Fruit fly (Drosophila melanogaster) whole organism, embryonic: ENCODE data around the gene Ugt35E1.
A peak's percentile ranks its signal among the peaks of the same experiment; 100 is the strongest.

Experiments
- Aef1 ChIP-seq: fragments of 200-800 bp; sonication (Bioruptor generic); IDR thresholded peaks from 3 replicates; pipeline ENCODE4 v1.3.6; 2022; ENCODE audit warnings: missing biosample characterization, missing genetic modification characterization
- Antp ChIP-seq: fragments of 200-800 bp; sonication (Bioruptor generic); optimal IDR thresholded peaks from 3 replicates; lab custom pipeline; 2016; ENCODE audit warnings: missing biosample characterization, missing genetic modification characterization
- B-H1 ChIP-seq: fragments of 200-800 bp; sonication (Bioruptor generic); IDR thresholded peaks from 3 replicates; pipeline ENCODE4 v1.3.6; 2022; ENCODE audit warnings: missing biosample characterization, missing genetic modification characterization
- Blimp-1 ChIP-seq: fragments of 200-800 bp; sonication (Bioruptor generic); optimal IDR thresholded peaks from 3 replicates; lab custom pipeline; 2018; ENCODE audit warnings: missing biosample characterization, missing genetic modification characterization, mild to moderate bottlenecking, moderate library complexity, missing genetic modification reagents
- CG10274 ChIP-seq: fragments of 200-800 bp; sonication (Bioruptor generic); optimal IDR thresholded peaks from 3 replicates; lab custom pipeline; 2017; ENCODE audit warnings: missing biosample characterization, mild to moderate bottlenecking, missing genetic modification characterization
- CG11398 ChIP-seq: fragments of 200-800 bp; sonication (Bioruptor generic); optimal IDR thresholded peaks from 2 replicates; lab custom pipeline; 2016; ENCODE audit warnings: missing biosample characterization, missing genetic modification characterization
- CG13624 ChIP-seq: fragments of 200-800 bp; sonication (Bioruptor generic); optimal IDR thresholded peaks from 2 replicates; lab custom pipeline; 2016; ENCODE audit warnings: missing biosample characterization, missing genetic modification characterization
- CG16813 ChIP-seq: fragments of 200-800 bp; sonication (Bioruptor generic); IDR thresholded peaks from 3 replicates; pipeline ENCODE4 v1.3.6; 2022; ENCODE audit warnings: missing biosample characterization, missing genetic modification characterization; ENCODE audit not compliant: partially characterized antibody
- CG17829 ChIP-seq: fragments of 200-800 bp; optimal IDR thresholded peaks from 2 replicates; lab custom pipeline; 2019; ENCODE audit warnings: missing biosample characterization, mild to moderate bottlenecking, missing genetic modification characterization, moderate library complexity
- CG3407 ChIP-seq: fragments of 200-800 bp; sonication (Bioruptor generic); optimal IDR thresholded peaks from 2 replicates; lab custom pipeline; 2018; ENCODE audit warnings: missing biosample characterization, mild to moderate bottlenecking, missing genetic modification characterization
- CG34376 ChIP-seq: fragments of 200-800 bp; sonication (Bioruptor generic); optimal IDR thresholded peaks from 2 replicates; lab custom pipeline; 2018; ENCODE audit warnings: missing biosample characterization, mild to moderate bottlenecking, missing genetic modification characterization
- CG3995 ChIP-seq: fragments of 200-800 bp; sonication (Bioruptor generic); optimal IDR thresholded peaks from 3 replicates; lab custom pipeline; 2016; ENCODE audit warnings: missing biosample characterization, missing genetic modification characterization
- CG43689 ChIP-seq: fragments of 200-800 bp; sonication (Bioruptor generic); IDR thresholded peaks from 2 replicates; pipeline ENCODE4 v1.3.6; 2022; ENCODE audit warnings: missing biosample characterization, missing genetic modification characterization
- CG4820 ChIP-seq: fragments of 200-800 bp; sonication (Bioruptor generic); optimal IDR thresholded peaks from 3 replicates; lab custom pipeline; 2016; ENCODE audit warnings: missing biosample characterization, missing genetic modification characterization
- CG6854 ChIP-seq: fragments of 200-800 bp; sonication (Bioruptor generic); optimal IDR thresholded peaks from 3 replicates; lab custom pipeline; 2017; ENCODE audit warnings: missing biosample characterization, mild to moderate bottlenecking, missing genetic modification characterization
- CG7372 ChIP-seq: fragments of 200-800 bp; sonication (Bioruptor generic); IDR thresholded peaks from 2 replicates; pipeline ENCODE4 v1.3.6; 2022; ENCODE audit warnings: missing biosample characterization, missing genetic modification characterization
- CG7786 ChIP-seq: fragments of 200-800 bp; sonication (Bioruptor generic); optimal IDR thresholded peaks from 2 replicates; lab custom pipeline; 2016; ENCODE audit warnings: missing biosample characterization, missing genetic modification characterization
- CG7839 ChIP-seq: fragments of 200-800 bp; sonication (Bioruptor generic); optimal IDR thresholded peaks from 3 replicates; lab custom pipeline; 2018; ENCODE audit warnings: missing biosample characterization, mild to moderate bottlenecking, missing genetic modification characterization, moderate library complexity
- CG8478 ChIP-seq: fragments of >200 bp; optimal IDR thresholded peaks from 2 replicates; lab custom pipeline; 2018
- CG9437 ChIP-seq: fragments of 200-800 bp; sonication (Bioruptor generic); optimal IDR thresholded peaks from 2 replicates; lab custom pipeline; 2018; ENCODE audit warnings: missing biosample characterization, mild to moderate bottlenecking, missing genetic modification characterization
- CTCF ChIP-seq: fragments of 200-800 bp; sonication (Bioruptor generic); optimal IDR thresholded peaks from 2 replicates; lab custom pipeline; 2017; ENCODE audit warnings: missing biosample characterization, mild to moderate bottlenecking, missing genetic modification characterization, moderate library complexity
- Dek ChIP-seq: fragments of 200-800 bp; sonication (Bioruptor generic); optimal IDR thresholded peaks from 3 replicates; lab custom pipeline; 2019; ENCODE audit warnings: missing biosample characterization, mild to moderate bottlenecking, missing genetic modification characterization, moderate library complexity
- Elba2 ChIP-seq: fragments of 200-800 bp; sonication (Bioruptor generic); optimal IDR thresholded peaks from 3 replicates; lab custom pipeline; 2016; ENCODE audit warnings: missing biosample characterization, missing genetic modification characterization
- HLH54F ChIP-seq: fragments of 200-800 bp; sonication (Bioruptor generic); optimal IDR thresholded peaks from 3 replicates; lab custom pipeline; 2016; ENCODE audit warnings: missing biosample characterization, missing genetic modification characterization
- Hr3 ChIP-seq: fragments of 200-800 bp; sonication (Bioruptor generic); optimal IDR thresholded peaks from 3 replicates; lab custom pipeline; 2016; ENCODE audit warnings: missing biosample characterization, missing genetic modification characterization
- Lim3 ChIP-seq: fragments of 200-800 bp; sonication (Bioruptor generic); IDR thresholded peaks from 2 replicates; pipeline ENCODE4 v1.3.6; 2022; ENCODE audit warnings: missing biosample characterization, missing genetic modification characterization
- NC2α ChIP-seq: fragments of 200-800 bp; sonication (Bioruptor generic); optimal IDR thresholded peaks from 2 replicates; lab custom pipeline; 2016; ENCODE audit warnings: missing biosample characterization, missing genetic modification characterization
- Pdp1 ChIP-seq, 2 experiments: fragments of 200-800 bp; sonication (Bioruptor generic); optimal IDR thresholded peaks; 3 replicates each; lab custom pipeline; 2016; ENCODE audit warnings: missing biosample characterization in 2 of 2, missing genetic modification characterization in 2 of 2, mild to moderate bottlenecking in 1 of 2, moderate library complexity in 1 of 2
- caup ChIP-seq: fragments of 200-800 bp; sonication (Bioruptor generic); optimal IDR thresholded peaks from 3 replicates; lab custom pipeline; 2017; ENCODE audit warnings: missing biosample characterization, mild to moderate bottlenecking, missing genetic modification characterization, moderate library complexity; ENCODE audit not compliant: severe bottlenecking
- cg ChIP-seq: fragments of 200-800 bp; sonication (Bioruptor generic); optimal IDR thresholded peaks from 3 replicates; lab custom pipeline; 2019; ENCODE audit warnings: missing biosample characterization, mild to moderate bottlenecking, missing genetic modification characterization, moderate library complexity
- dm ChIP-seq: fragments of 200-800 bp; sonication (Bioruptor generic); optimal IDR thresholded peaks from 3 replicates; lab custom pipeline; 2016; ENCODE audit warnings: missing biosample characterization, missing genetic modification characterization
- en ChIP-seq: fragments of 200-800 bp; sonication (Bioruptor generic); optimal IDR thresholded peaks from 2 replicates; lab custom pipeline; 2016; ENCODE audit warnings: missing biosample characterization, missing genetic modification characterization
- esg ChIP-seq: fragments of 200-800 bp; sonication (Bioruptor generic); conservative IDR thresholded peaks from 2 replicates; pipeline ENCODE4 v1.3.6; 2022; ENCODE audit warnings: missing biosample characterization, missing genetic modification characterization
- fd102C ChIP-seq: fragments of 200-800 bp; sonication (Bioruptor generic); optimal IDR thresholded peaks from 2 replicates; lab custom pipeline; 2018; ENCODE audit warnings: missing biosample characterization, mild to moderate bottlenecking, missing genetic modification characterization, moderate library complexity
- fu2 ChIP-seq: fragments of 200-800 bp; sonication (Bioruptor generic); optimal IDR thresholded peaks from 2 replicates; lab custom pipeline; 2016; ENCODE audit warnings: missing biosample characterization, missing genetic modification characterization
- gsb ChIP-seq: fragments of 200-800 bp; sonication (Bioruptor generic); IDR thresholded peaks from 2 replicates; pipeline ENCODE4 v1.3.6; 2022; ENCODE audit warnings: missing biosample characterization, missing genetic modification characterization
- h ChIP-seq: fragments of >200 bp; optimal IDR thresholded peaks from 2 replicates; lab custom pipeline; 2017
- ham ChIP-seq: fragments of 200-800 bp; sonication (Bioruptor generic); IDR thresholded peaks from 2 replicates; pipeline ENCODE4 v1.3.6; 2022; ENCODE audit warnings: missing biosample characterization, missing genetic modification characterization
- her ChIP-seq: fragments of 200-800 bp; sonication (Bioruptor generic); optimal IDR thresholded peaks from 2 replicates; lab custom pipeline; 2016; ENCODE audit warnings: missing biosample characterization, missing genetic modification characterization
- jigr1 ChIP-seq: fragments of 200-800 bp; sonication (Bioruptor generic); IDR thresholded peaks from 3 replicates; pipeline ENCODE4 v1.3.6; 2022; ENCODE audit warnings: missing biosample characterization, missing genetic modification characterization
- kay ChIP-seq: fragments of 200-800 bp; sonication (Bioruptor generic); optimal IDR thresholded peaks from 2 replicates; lab custom pipeline; 2016; ENCODE audit warnings: missing biosample characterization, missing genetic modification characterization
- kni ChIP-seq: fragments of 200-800 bp; sonication (Bioruptor generic); optimal IDR thresholded peaks from 3 replicates; lab custom pipeline; 2017; ENCODE audit warnings: mild to moderate bottlenecking, missing biosample characterization, missing genetic modification reagents, missing genetic modification characterization
- lilli ChIP-seq: fragments of 200-800 bp; sonication (Bioruptor generic); optimal IDR thresholded peaks from 3 replicates; lab custom pipeline; 2016; ENCODE audit warnings: missing biosample characterization, missing genetic modification characterization
- mam ChIP-seq: fragments of 200-800 bp; sonication (Bioruptor generic); optimal IDR thresholded peaks from 3 replicates; lab custom pipeline; 2016; ENCODE audit warnings: missing biosample characterization, missing genetic modification characterization
- p53 ChIP-seq: fragments of 200-800 bp; sonication (Bioruptor generic); optimal IDR thresholded peaks from 2 replicates; lab custom pipeline; 2016; ENCODE audit warnings: missing biosample characterization, missing genetic modification characterization
- phol ChIP-seq: fragments of 200-800 bp; sonication (Bioruptor generic); optimal IDR thresholded peaks from 3 replicates; lab custom pipeline; 2018; ENCODE audit warnings: missing biosample characterization, mild to moderate bottlenecking, missing genetic modification characterization, moderate library complexity
- sd ChIP-seq: fragments of 200-800 bp; sonication (Bioruptor generic); optimal IDR thresholded peaks from 3 replicates; lab custom pipeline; 2018; ENCODE audit warnings: missing biosample characterization, mild to moderate bottlenecking, missing genetic modification characterization, moderate library complexity
- sens ChIP-seq: fragments of 200-800 bp; sonication (Bioruptor generic); peaks from one replicate; lab custom pipeline; 2016; ENCODE audit warnings: missing biosample characterization, missing genetic modification characterization
- sug ChIP-seq: fragments of 200-800 bp; optimal IDR thresholded peaks from 2 replicates; lab custom pipeline; 2019; ENCODE audit warnings: missing biosample characterization, mild to moderate bottlenecking, missing genetic modification characterization, moderate library complexity
- trem ChIP-seq: fragments of 200-800 bp; optimal IDR thresholded peaks from 3 replicates; lab custom pipeline; 2019; ENCODE audit warnings: missing biosample characterization, mild to moderate bottlenecking, missing genetic modification characterization, moderate library complexity
- wek ChIP-seq: fragments of 200-800 bp; sonication (Bioruptor generic); optimal IDR thresholded peaks from 3 replicates; lab custom pipeline; 2018; ENCODE audit warnings: missing biosample characterization, mild to moderate bottlenecking, missing genetic modification characterization, moderate library complexity
- z ChIP-seq: fragments of 200-800 bp; sonication (Bioruptor generic); IDR thresholded peaks from 3 replicates; pipeline ENCODE4 v1.3.6; 2022; ENCODE audit warnings: missing biosample characterization, missing genetic modification characterization

The Ugt35E1 gene

dm6 chr3R:11200042-11200884 lies 34.4 kb upstream of the Ugt35E1 start (continued):
- TF ChIP-seq sug (tag; lab: Kevin White, UChicago) (peak; percentile 85), z (GFP tag; lab: Robert Waterston, UW) (no peak), kni (GFP tag; lab: Kevin White, UChicago) (no peak), sens (GFP tag; lab: Kevin White, UChicago) (no peak), CG8478 (lab: Kevin White, UChicago) (no peak), CG13624 (GFP tag; lab: Kevin White, UChicago) (no peak), Pdp1 (GFP tag; optimal IDR thresholded peaks at IDR 0.05; lab: Kevin White, UChicago) (peak in 1 of 2 experiments; percentile 98), phol (tag; lab: Kevin White, UChicago) (no peak), jigr1 (GFP tag; lab: Robert Waterston, UW) (no peak), Hr3 (GFP tag; lab: Kevin White, UChicago) (no peak), dm (GFP tag; lab: Kevin White, UChicago) (no peak), CG4820 (GFP tag; lab: Kevin White, UChicago) (no peak), CG3407 (GFP tag; lab: Kevin White, UChicago) (no peak), lilli (GFP tag; lab: Kevin White, UChicago) (no peak), CG3995 (GFP tag; lab: Kevin White, UChicago) (no peak), NC2α (GFP tag; lab: Kevin White, UChicago) (no peak), fd102C (GFP tag; lab: Kevin White, UChicago) (no peak), esg (GFP tag; lab: Robert Waterston, UW) (no peak), Elba2 (GFP tag; lab: Kevin White, UChicago) (no peak), cg (GFP tag; lab: Kevin White, UChicago) (peak; percentile 43), CG7839 (tag; lab: Kevin White, UChicago) (no peak), CG16813 (no peak), kay (GFP tag; lab: Kevin White, UChicago) (no peak), CTCF (GFP tag; lab: Kevin White, UChicago) (no peak), HLH54F (GFP tag; lab: Kevin White, UChicago) (no peak), Dek (no peak), mam (GFP tag; lab: Kevin White, UChicago) (no peak), ham (no peak), CG6854 (GFP tag; lab: Kevin White, UChicago) (no peak), Antp (GFP tag; lab: Kevin White, UChicago) (no peak), CG17829 (peak; percentile 14), CG10274 (no peak), trem (tag; lab: Kevin White, UChicago) (no peak), B-H1 (no peak), p53 (GFP tag; lab: Kevin White, UChicago) (no peak), Lim3 (GFP tag; lab: Robert Waterston, UW) (no peak), Aef1 (GFP tag; lab: Robert Waterston, UW) (no peak), fu2 (GFP tag; lab: Kevin White, UChicago) (no peak), gsb (GFP tag; lab: Robert Waterston, UW) (no peak), caup (GFP tag; lab: Kevin White, UChicago) (no peak), CG43689 (GFP tag; lab: Robert Waterston, UW) (no peak), CG9437 (GFP tag; lab: Kevin White, UChicago) (no peak), h (lab: Kevin White, UChicago) (no peak), Blimp-1 (no peak), CG7786 (GFP tag; lab: Kevin White, UChicago) (no peak), wek (GFP tag; lab: Kevin White, UChicago) (peak; percentile 9), en (GFP tag; lab: Kevin White, UChicago) (no peak), her (no peak), CG7372 (peak; percentile 42; the same call in 1 of the 2 replicates), sd (tag; lab: Kevin White, UChicago) (no peak), CG34376 (peak; percentile 63), CG11398 (GFP tag; lab: Kevin White, UChicago) (no peak)
